Worm (Caenorhabditis elegans): Measurements from ENCODE around the gene grd-11.

ce11 chrV:20374484-20374883, 17.9 kb downstream of the grd-11 start:
- TF ChIP-seq ama-1 (optimal IDR thresholded peaks at IDR 0.05) (no peak), pes-1 (GFP tag; IDR thresholded peaks at IDR 0.05) (no peak), F13C5.2 (tag; optimal IDR thresholded peaks at IDR 0.05) (no peak), B0310.2 (tag; optimal IDR thresholded peaks at IDR 0.05) (no peak), aly-1 (tag; optimal IDR thresholded peaks at IDR 0.05) (no peak)

Measured in whole organism, early embryonic.